Fruit fly (Drosophila melanogaster) whole organism, prepupa: ENCODE data around the gene nebu.

Experiments used
- Blimp-1 ChIP-seq: fragments of 200-800 bp; sonication (Bioruptor generic); optimal IDR thresholded peaks from 3 replicates; lab custom pipeline; 2017; ENCODE audit warnings: missing biosample characterization, missing genetic modification characterization, mild to moderate bottlenecking, moderate library complexity, missing genetic modification reagents
- CG10631 ChIP-seq: fragments of 200-800 bp; sonication (Bioruptor generic); optimal IDR thresholded peaks from 2 replicates; lab custom pipeline; 2016; ENCODE audit warnings: missing biosample characterization, missing genetic modification characterization
- CG11294 ChIP-seq: fragments of 200-800 bp; sonication (Bioruptor generic); IDR thresholded peaks from 2 replicates; pipeline ENCODE4 v1.3.6; 2022; ENCODE audit warnings: missing biosample characterization, missing genetic modification characterization
- CG11762 ChIP-seq: fragments of 200-800 bp; sonication (Bioruptor generic); optimal IDR thresholded peaks from 3 replicates; lab custom pipeline; 2016; ENCODE audit warnings: missing biosample characterization, missing genetic modification characterization; ENCODE audit not compliant: insufficient read depth
- CG11902 ChIP-seq: fragments of 200-800 bp; sonication (Bioruptor generic); optimal IDR thresholded peaks from 3 replicates; lab custom pipeline; 2016; ENCODE audit warnings: missing biosample characterization, missing genetic modification characterization
- CG15336 ChIP-seq: fragments of 200-800 bp; sonication (Bioruptor generic); IDR thresholded peaks from 2 replicates; pipeline ENCODE4 v1.3.6; 2022; ENCODE audit warnings: missing biosample characterization, missing genetic modification characterization
- CG1621 ChIP-seq: fragments of 200-800 bp; sonication (Bioruptor generic); optimal IDR thresholded peaks from 3 replicates; lab custom pipeline; 2018; ENCODE audit warnings: missing biosample characterization, mild to moderate bottlenecking, missing genetic modification characterization
- CG16779 ChIP-seq: fragments of 200-800 bp; sonication (Bioruptor generic); optimal IDR thresholded peaks from 3 replicates; lab custom pipeline; 2017; ENCODE audit warnings: missing biosample characterization, mild to moderate bottlenecking, missing genetic modification characterization
- CG3032 ChIP-seq: fragments of 200-800 bp; optimal IDR thresholded peaks from 2 replicates; lab custom pipeline; 2019; ENCODE audit warnings: missing biosample characterization, mild to moderate bottlenecking, missing genetic modification characterization, moderate library complexity
- CG31627 ChIP-seq: fragments of 200-800 bp; sonication (Bioruptor generic); optimal IDR thresholded peaks from 3 replicates; lab custom pipeline; 2016; ENCODE audit warnings: missing biosample characterization, missing genetic modification characterization
- CG32006 ChIP-seq: fragments of 200-800 bp; sonication (Bioruptor generic); optimal IDR thresholded peaks from 3 replicates; lab custom pipeline; 2017; ENCODE audit warnings: missing biosample characterization, mild to moderate bottlenecking, missing genetic modification characterization
- CG34406 ChIP-seq: fragments of 200-800 bp; sonication (Bioruptor generic); optimal IDR thresholded peaks from 3 replicates; lab custom pipeline; 2016; ENCODE audit warnings: missing biosample characterization, missing genetic modification characterization
- CG6163 ChIP-seq: fragments of 200-800 bp; sonication (Bioruptor generic); IDR thresholded peaks from 3 replicates; pipeline ENCODE4 v1.3.6; 2022; ENCODE audit warnings: missing biosample characterization, missing genetic modification characterization
- CG6276 ChIP-seq: fragments of 200-800 bp; sonication (Bioruptor generic); optimal IDR thresholded peaks from 2 replicates; lab custom pipeline; 2017; ENCODE audit warnings: missing biosample characterization, mild to moderate bottlenecking, missing genetic modification characterization
- CG7368 ChIP-seq: fragments of 200-800 bp; sonication (Bioruptor generic); optimal IDR thresholded peaks from 3 replicates; lab custom pipeline; 2016; ENCODE audit warnings: missing biosample characterization, missing genetic modification characterization
- CG8119 ChIP-seq: fragments of 200-800 bp; sonication (Bioruptor generic); IDR thresholded peaks from 3 replicates; pipeline ENCODE4 v1.3.6; 2022; ENCODE audit warnings: missing biosample characterization, missing genetic modification characterization
- CG8632 ChIP-seq: fragments of 200-800 bp; sonication (Bioruptor generic); optimal IDR thresholded peaks from 3 replicates; lab custom pipeline; 2016; ENCODE audit warnings: missing biosample characterization, missing genetic modification characterization
- Eip75B ChIP-seq: fragments of 200-800 bp; sonication (Bioruptor generic); optimal IDR thresholded peaks from 3 replicates; lab custom pipeline; 2016; ENCODE audit warnings: missing biosample characterization, missing genetic modification characterization
- Eip78C ChIP-seq: fragments of 200-800 bp; sonication (Bioruptor generic); peaks from one replicate; lab custom pipeline; 2016; ENCODE audit warnings: missing biosample characterization, missing genetic modification characterization
- Eip93F ChIP-seq: fragments of 200-800 bp; sonication (Bioruptor generic); optimal IDR thresholded peaks from 2 replicates; lab custom pipeline; 2016; ENCODE audit warnings: missing biosample characterization, mild to moderate bottlenecking, missing genetic modification characterization
- Ets96B ChIP-seq: fragments of 200-800 bp; optimal IDR thresholded peaks from 2 replicates; lab custom pipeline; 2019; ENCODE audit warnings: missing biosample characterization, mild to moderate bottlenecking, missing genetic modification characterization, moderate library complexity
- Gug ChIP-seq: fragments of 200-800 bp; sonication (Bioruptor generic); IDR thresholded peaks from 2 replicates; pipeline ENCODE4 v1.3.6; 2022; ENCODE audit warnings: missing biosample characterization, missing genetic modification characterization
- Hr39 ChIP-seq: fragments of 200-800 bp; sonication (Bioruptor generic); optimal IDR thresholded peaks from 2 replicates; lab custom pipeline; 2016; ENCODE audit warnings: missing biosample characterization, missing genetic modification characterization
- Lpt ChIP-seq: fragments of 200-800 bp; sonication (Bioruptor generic); optimal IDR thresholded peaks from 3 replicates; lab custom pipeline; 2016; ENCODE audit warnings: missing biosample characterization, missing genetic modification characterization
- OdsH ChIP-seq: fragments of 200-800 bp; sonication (Bioruptor generic); optimal IDR thresholded peaks from 3 replicates; lab custom pipeline; 2016; ENCODE audit warnings: missing biosample characterization, missing genetic modification characterization
- Smox ChIP-seq: fragments of 200-800 bp; sonication (Bioruptor generic); optimal IDR thresholded peaks from 3 replicates; lab custom pipeline; 2016; ENCODE audit warnings: missing biosample characterization, missing genetic modification characterization
- Sox102F ChIP-seq: fragments of 200-800 bp; sonication (Bioruptor generic); optimal IDR thresholded peaks from 2 replicates; lab custom pipeline; 2016; ENCODE audit warnings: missing biosample characterization, mild to moderate bottlenecking, missing genetic modification characterization
- Sox14 ChIP-seq: fragments of 200-800 bp; sonication (Bioruptor generic); optimal IDR thresholded peaks from 3 replicates; lab custom pipeline; 2016; ENCODE audit warnings: missing biosample characterization, missing genetic modification characterization
- Sox15 ChIP-seq: fragments of 200-800 bp; sonication (Bioruptor generic); optimal IDR thresholded peaks from 3 replicates; lab custom pipeline; 2016; ENCODE audit warnings: missing biosample characterization, missing genetic modification characterization
- acj6 ChIP-seq: fragments of 200-800 bp; sonication (Bioruptor generic); optimal IDR thresholded peaks from 3 replicates; lab custom pipeline; 2016; ENCODE audit warnings: missing biosample characterization, missing genetic modification characterization
- dac ChIP-seq: fragments of 200-800 bp; sonication (Bioruptor generic); optimal IDR thresholded peaks from 2 replicates; lab custom pipeline; 2017; ENCODE audit warnings: missing biosample characterization, mild to moderate bottlenecking, missing genetic modification characterization
- dsx ChIP-seq: fragments of 200-800 bp; optimal IDR thresholded peaks from 3 replicates; lab custom pipeline; 2019; ENCODE audit warnings: missing biosample characterization, mild to moderate bottlenecking, missing genetic modification characterization, moderate library complexity; ENCODE audit not compliant: poor library complexity, severe bottlenecking
- eg ChIP-seq: fragments of 200-800 bp; sonication (Bioruptor generic); IDR thresholded peaks from 3 replicates; pipeline ENCODE4 v1.3.6; 2022; ENCODE audit warnings: missing biosample characterization, missing genetic modification characterization
- esn ChIP-seq: fragments of 200-800 bp; sonication (Bioruptor generic); optimal IDR thresholded peaks from 2 replicates; lab custom pipeline; 2016; ENCODE audit warnings: missing biosample characterization, mild to moderate bottlenecking, missing genetic modification characterization, moderate library complexity
- fd59A ChIP-seq: fragments of 200-800 bp; sonication (Bioruptor generic); optimal IDR thresholded peaks from 2 replicates; lab custom pipeline; 2017; ENCODE audit warnings: missing biosample characterization, mild to moderate bottlenecking, missing genetic modification characterization, missing genetic modification reagents
- fd85E ChIP-seq: fragments of 200-800 bp; sonication (Bioruptor generic); optimal IDR thresholded peaks from 3 replicates; lab custom pipeline; 2016; ENCODE audit warnings: missing biosample characterization, missing genetic modification characterization
- fkh ChIP-seq: fragments of 200-800 bp; sonication (Bioruptor generic); optimal IDR thresholded peaks from 3 replicates; lab custom pipeline; 2017; ENCODE audit warnings: missing biosample characterization, mild to moderate bottlenecking, missing genetic modification characterization, moderate library complexity
- lz ChIP-seq: fragments of 200-800 bp; sonication (Bioruptor generic); optimal IDR thresholded peaks from 3 replicates; lab custom pipeline; 2016; ENCODE audit warnings: missing biosample characterization, missing genetic modification characterization
- net ChIP-seq: fragments of 200-800 bp; sonication (Bioruptor generic); optimal IDR thresholded peaks from 3 replicates; lab custom pipeline; 2016; ENCODE audit warnings: missing biosample characterization, missing genetic modification characterization
- salr ChIP-seq, 2 experiments: fragments of 200-800 bp; sonication (Bioruptor generic); optimal IDR thresholded peaks; 3 replicates each; lab custom pipeline; 2016 to 2018; ENCODE audit warnings: missing biosample characterization in 2 of 2, missing genetic modification characterization in 2 of 2, mild to moderate bottlenecking in 1 of 2
- spab ChIP-seq: fragments of 200-800 bp; sonication (Bioruptor generic); optimal IDR thresholded peaks from 2 replicates; lab custom pipeline; 2017; ENCODE audit warnings: missing biosample characterization, mild to moderate bottlenecking, missing genetic modification characterization, missing genetic modification reagents
- ss ChIP-seq, 2 experiments: fragments of 200-800 bp; sonication (Bioruptor generic); optimal IDR thresholded peaks; 2 replicates in 1 of 2; 3 replicates in 1 of 2; lab custom pipeline; 2017 to 2018; ENCODE audit warnings: mild to moderate bottlenecking in 2 of 2, missing biosample characterization in 2 of 2, missing genetic modification characterization in 2 of 2, moderate library complexity in 1 of 2
- svp ChIP-seq: fragments of 200-800 bp; sonication (Bioruptor generic); peaks from one replicate; lab custom pipeline; 2016; ENCODE audit warnings: missing biosample characterization, missing genetic modification characterization
- topi ChIP-seq: fragments of 200-800 bp; sonication (Bioruptor generic); optimal IDR thresholded peaks from 3 replicates; lab custom pipeline; 2016; ENCODE audit warnings: missing biosample characterization, missing genetic modification characterization

nebu gene

DNA sequence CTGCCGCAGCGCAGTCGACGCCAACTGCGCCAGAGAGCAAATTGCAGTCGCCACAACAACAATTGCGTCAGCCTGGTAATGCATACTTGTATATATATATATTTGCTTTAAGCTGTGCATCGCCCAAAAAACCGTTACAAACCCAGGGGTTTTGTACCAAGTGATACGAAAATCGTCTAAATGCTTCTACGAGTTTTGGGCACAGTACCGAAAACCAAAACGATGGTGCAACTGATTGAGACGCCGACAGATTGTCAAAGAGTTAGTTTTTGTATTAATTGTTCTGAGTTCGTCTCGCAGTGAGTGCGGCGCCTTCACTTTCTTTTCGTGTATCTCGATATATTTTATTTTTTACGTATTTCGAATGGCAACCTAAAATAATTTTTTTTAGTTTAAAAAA, 28.1 kb downstream of the nebu start:
- TF ChIP-seq CG10631 (GFP tag; lab: Kevin White, UChicago), result no peak

DNA sequence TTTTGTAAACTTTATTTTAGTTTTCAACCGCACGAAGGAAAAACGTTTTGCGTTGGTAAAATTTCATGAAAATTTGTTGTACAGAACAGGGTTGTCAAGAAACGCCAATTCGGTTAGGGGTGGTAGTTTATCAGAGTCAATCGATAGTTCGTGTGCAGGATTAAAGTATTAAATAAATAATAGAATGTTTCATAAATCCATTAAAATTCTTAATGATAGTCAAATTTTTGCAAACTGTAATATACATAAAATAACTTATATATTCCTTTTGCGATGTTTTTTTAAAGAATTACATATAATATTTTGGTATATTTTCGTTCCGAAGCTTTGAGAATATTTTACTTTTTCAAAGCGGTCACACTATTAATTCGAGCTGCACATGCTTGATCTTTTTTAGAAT, 29.0 kb downstream of the nebu start, which contains the start of the genes Sf3a2 and CG42588:
TSS of gene Sf3a2 (minus strand) at position 113 of the 400 bp plus-strand sequence.
TSS of gene CG42588 (plus strand) at position 348 of the 400 bp plus-strand sequence.
- peak; percentile 58 for TF ChIP-seq CG3032
- TF ChIP-seq spab (GFP tag; lab: Kevin White, UChicago), result no peak
- no peak for TF ChIP-seq Blimp-1 (GFP tag; lab: Kevin White, UChicago)
- TF ChIP-seq CG6163 (GFP tag; lab: Robert Waterston, UW), result no peak
- no peak for TF ChIP-seq CG1621 (tag; lab: Kevin White, UChicago)
- TF ChIP-seq CG11762 (GFP tag; lab: Kevin White, UChicago), result peak; percentile 6
- no peak for TF ChIP-seq CG11294
- peak; percentile 60 for TF ChIP-seq CG31627 (GFP tag; lab: Kevin White, UChicago)
- TF ChIP-seq CG8632 (GFP tag; lab: Kevin White, UChicago), result no peak
- TF ChIP-seq net (GFP tag; lab: Kevin White, UChicago), result no peak
- no peak for TF ChIP-seq dac
- TF ChIP-seq lz, result peak; percentile 50
- peak; percentile 52 for TF ChIP-seq esn (GFP tag; lab: Kevin White, UChicago)
- peak; percentile 39 for TF ChIP-seq Sox15 (GFP tag; lab: Kevin White, UChicago)
- TF ChIP-seq CG11902 (GFP tag; lab: Kevin White, UChicago), result peak; percentile 28
- 0 out of 2 replicates have a peak, but pooled peaks have one; percentile 20 for TF ChIP-seq CG15336 (GFP tag; lab: Robert Waterston, UW)

DNA sequence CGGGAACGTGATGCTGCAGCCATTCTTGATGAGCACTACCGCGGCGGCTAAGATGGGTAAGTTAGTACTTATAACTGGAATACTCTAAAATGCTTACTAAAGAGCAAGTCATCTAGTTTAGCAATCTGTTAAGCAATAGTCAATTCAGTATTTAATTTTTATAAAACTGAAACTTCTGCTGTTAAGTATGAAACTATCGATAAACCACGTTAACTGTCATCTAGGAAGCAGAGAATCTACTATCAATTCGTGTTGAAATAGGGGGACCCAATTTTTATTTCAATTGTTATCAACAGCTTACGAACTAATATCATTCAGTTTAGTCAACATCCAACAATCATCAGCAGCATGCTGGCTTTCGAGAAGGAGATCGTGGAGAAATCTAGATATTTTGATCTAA, 34.5 kb downstream of the nebu start, which contains the start of gene CG32110:
TSS of gene CG32110 (plus strand) at position 301 of the 400 bp plus-strand sequence.
- TF ChIP-seq fd59A, result no peak

DNA sequence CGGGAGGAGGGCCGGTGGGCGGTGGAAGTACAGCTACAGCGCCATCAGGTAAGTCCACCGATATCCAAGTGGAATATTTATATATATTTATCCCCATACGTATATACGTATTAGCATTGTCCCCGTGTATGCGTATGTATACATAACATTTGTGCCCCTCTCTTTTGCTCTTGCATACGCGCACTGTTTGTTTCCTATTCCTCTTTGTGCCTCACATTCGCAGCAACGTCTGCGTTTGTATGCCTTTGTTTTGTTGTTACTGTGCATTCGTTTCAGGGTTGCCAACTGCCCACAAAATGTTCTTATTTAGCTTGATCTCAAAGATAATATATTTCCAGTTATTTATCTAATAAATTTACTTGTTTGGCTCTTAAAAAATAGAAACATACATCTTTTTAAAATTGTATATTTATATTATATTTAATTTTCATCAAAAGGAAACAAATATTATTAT, 36.6 kb downstream of the nebu start:
- no peak for TF ChIP-seq CG11902 (GFP tag; lab: Kevin White, UChicago)
- peak; percentile 71 for TF ChIP-seq Sox102F (GFP tag; lab: Kevin White, UChicago)
- no peak for TF ChIP-seq spab (GFP tag; lab: Kevin White, UChicago)
- peak; percentile 13 for TF ChIP-seq Blimp-1 (GFP tag; lab: Kevin White, UChicago)
- peak; percentile 43 for TF ChIP-seq Lpt
- no peak for TF ChIP-seq salr (GFP tag; optimal IDR thresholded peaks at IDR 0.05; lab: Kevin White, UChicago)
- peak; percentile 16 for TF ChIP-seq CG16779
- peak; percentile 54 for TF ChIP-seq acj6 (GFP tag; lab: Kevin White, UChicago)
- TF ChIP-seq CG7368 (GFP tag; lab: Kevin White, UChicago), result peak; percentile 57
- no peak for TF ChIP-seq svp (GFP tag; lab: Kevin White, UChicago)
- peak; percentile 59 for TF ChIP-seq Ets96B (tag; lab: Kevin White, UChicago)
- no peak for TF ChIP-seq Gug (GFP tag; lab: Robert Waterston, UW)
- peak; percentile 50 for TF ChIP-seq Eip93F (GFP tag; lab: Kevin White, UChicago)
- peak; percentile 56 for TF ChIP-seq CG10631 (GFP tag; lab: Kevin White, UChicago)
- peak; percentile 30 for TF ChIP-seq lz
- TF ChIP-seq OdsH (GFP tag; lab: Kevin White, UChicago), result peak; percentile 55
- TF ChIP-seq CG34406 (GFP tag; lab: Kevin White, UChicago), result peak; percentile 62
- no peak for TF ChIP-seq ss (GFP tag; optimal IDR thresholded peaks at IDR 0.05; lab: Kevin White, UChicago)
- TF ChIP-seq dsx (GFP tag; lab: Kevin White, UChicago), result peak; percentile 54
- peak; percentile 66; the same call in 2 of the 3 replicates for TF ChIP-seq CG8119 (GFP tag; lab: Robert Waterston, UW)
- TF ChIP-seq topi (GFP tag; lab: Kevin White, UChicago), result peak; percentile 54
- no peak for TF ChIP-seq fkh (GFP tag; lab: Kevin White, UChicago)
- TF ChIP-seq Hr39 (GFP tag; lab: Kevin White, UChicago), result peak; percentile 18
- peak; percentile 60 for TF ChIP-seq esn (GFP tag; lab: Kevin White, UChicago)
- no peak for TF ChIP-seq CG11762 (GFP tag; lab: Kevin White, UChicago)
- no peak for TF ChIP-seq CG6276
- no peak for TF ChIP-seq Smox (GFP tag; lab: Kevin White, UChicago)
- peak; percentile 82 for TF ChIP-seq Sox14 (GFP tag; lab: Kevin White, UChicago)
- TF ChIP-seq CG32006 (GFP tag; lab: Kevin White, UChicago), result no peak
- TF ChIP-seq eg, result peak; percentile 72; the same call in 2 of the 3 replicates
- peak; percentile 34 for TF ChIP-seq Eip75B (GFP tag; lab: Kevin White, UChicago)
- TF ChIP-seq fd85E, result peak; percentile 51
- peak; percentile 86 for TF ChIP-seq Eip78C (GFP tag; lab: Kevin White, UChicago)
- TF ChIP-seq CG6163 (GFP tag; lab: Robert Waterston, UW), result peak; percentile 85
